Worm (Caenorhabditis elegans) whole organism, young adult: ENCODE data around the gene npp-25.

Experiments used
- B0261.1 ChIP-seq: sonication (generic microtip); optimal IDR thresholded peaks from 2 replicates; lab custom pipeline; 2016; ENCODE audit warnings: mild to moderate bottlenecking, missing genetic modification characterization, moderate library complexity, missing compliant biosample characterization
- B0336.3 ChIP-seq: fragments of 200-800 bp; sonication (Bioruptor generic); IDR thresholded peaks from 2 replicates; pipeline ENCODE4 v1.3.6; 2022; ENCODE audit warnings: missing genetic modification characterization, missing compliant biosample characterization
- D2030.7 ChIP-seq: fragments of 200-800 bp; sonication (Bioruptor generic); IDR thresholded peaks from 2 replicates; pipeline ENCODE4 v1.3.6; 2022; ENCODE audit warnings: missing genetic modification reagents, missing genetic modification characterization, missing compliant biosample characterization
- F10E7.11 ChIP-seq: sonication (generic microtip); optimal IDR thresholded peaks from 2 replicates; lab custom pipeline; 2017; ENCODE audit warnings: mild to moderate bottlenecking, missing genetic modification characterization, moderate library complexity, missing compliant biosample characterization
- F39B2.1 ChIP-seq: fragments of 200-800 bp; sonication (Bioruptor generic); IDR thresholded peaks from 2 replicates; pipeline ENCODE4 v1.3.6; 2022; ENCODE audit warnings: missing genetic modification reagents, missing genetic modification characterization, missing compliant biosample characterization
- F52B5.7 ChIP-seq: sonication (generic microtip); optimal IDR thresholded peaks from 2 replicates; lab custom pipeline; 2016; ENCODE audit warnings: mild to moderate bottlenecking, missing genetic modification characterization, missing compliant biosample characterization
- F57A8.1 ChIP-seq: fragments of 200-800 bp; sonication (Bioruptor generic); optimal IDR thresholded peaks from 2 replicates; lab custom pipeline; 2018; ENCODE audit warnings: mild to moderate bottlenecking, missing genetic modification characterization, moderate library complexity, missing compliant biosample characterization
- Y67H2A.10 ChIP-seq: fragments of 200-800 bp; sonication (Bioruptor generic); conservative IDR thresholded peaks from 2 replicates; pipeline ENCODE4 v1.3.6; 2022; ENCODE audit warnings: missing genetic modification reagents, missing genetic modification characterization, missing compliant biosample characterization
- ZK185.1 ChIP-seq: sonication (generic microtip); optimal IDR thresholded peaks from 2 replicates; lab custom pipeline; 2016; ENCODE audit warnings: mild to moderate bottlenecking, missing genetic modification characterization, missing compliant biosample characterization; ENCODE audit not compliant: poor library complexity, severe bottlenecking
- aptf-3 ChIP-seq: fragments of 200-800 bp; sonication (Bioruptor generic); IDR thresholded peaks from 2 replicates; pipeline ENCODE4 v1.3.6; 2022; ENCODE audit warnings: missing genetic modification characterization, missing compliant biosample characterization
- athp-1 ChIP-seq: sonication (generic microtip); optimal IDR thresholded peaks from 2 replicates; lab custom pipeline; 2017; ENCODE audit warnings: mild to moderate bottlenecking, missing genetic modification characterization, missing compliant biosample characterization
- attf-5 ChIP-seq: fragments of 200-800 bp; sonication (Bioruptor generic); optimal IDR thresholded peaks from 2 replicates; lab custom pipeline; 2018; ENCODE audit warnings: mild to moderate bottlenecking, missing genetic modification characterization, missing compliant biosample characterization
- cebp-1 ChIP-seq, 2 experiments: fragments of 200-800 bp in 1 of 2; sonication (Bioruptor generic) in 1 of 2; sonication (generic microtip) in 1 of 2; IDR thresholded peaks in 1 of 2; optimal IDR thresholded peaks in 1 of 2; 2 replicates each; pipeline versions ENCODE4 v1.3.6 to Lab custom; 2017 to 2022; ENCODE audit warnings: missing compliant biosample characterization in 2 of 2, missing genetic modification characterization in 2 of 2, mild to moderate bottlenecking in 1 of 2, missing genetic modification reagents in 1 of 2, moderate library complexity in 1 of 2
- cebp-2 ChIP-seq: fragments of 200-800 bp; sonication (Bioruptor generic); IDR thresholded peaks from 2 replicates; pipeline ENCODE4 v1.3.6; 2022; ENCODE audit warnings: missing genetic modification characterization, missing compliant biosample characterization
- chd-7 ChIP-seq: sonication (generic microtip); optimal IDR thresholded peaks from 2 replicates; lab custom pipeline; 2016; ENCODE audit warnings: mild to moderate bottlenecking, missing genetic modification characterization, moderate library complexity, missing compliant biosample characterization
- die-1 ChIP-seq: sonication (generic microtip); optimal IDR thresholded peaks from 2 replicates; lab custom pipeline; 2016; ENCODE audit warnings: missing genotype, mild to moderate bottlenecking, missing genetic modification characterization, missing compliant biosample characterization
- efl-1 ChIP-seq: fragments of 150-350 bp; optimal IDR thresholded peaks from 2 replicates; lab custom pipeline; 2014; ENCODE audit warnings: missing biosample characterization, missing genetic modification reagents, missing genetic modification characterization
- egl-18 ChIP-seq: fragments of 200-800 bp; sonication (Bioruptor generic); IDR thresholded peaks from 2 replicates; pipeline ENCODE4 v1.3.6; 2022; ENCODE audit warnings: missing genetic modification reagents, missing genetic modification characterization, missing compliant biosample characterization
- hlh-26 ChIP-seq: fragments of 200-800 bp; sonication (Bioruptor generic); conservative IDR thresholded peaks from 2 replicates; pipeline ENCODE4 v1.3.6; 2022; ENCODE audit warnings: missing genetic modification reagents, missing genetic modification characterization, missing compliant biosample characterization
- hsf-1 ChIP-seq: fragments of 200-800 bp; sonication (Bioruptor generic); IDR thresholded peaks from 2 replicates; pipeline ENCODE4 v1.3.6; 2022; ENCODE audit warnings: missing genetic modification reagents, missing genetic modification characterization, missing compliant biosample characterization
- let-607 ChIP-seq, 2 experiments: fragments of 200-800 bp in 1 of 2; sonication (Bioruptor generic) in 1 of 2; sonication (generic microtip) in 1 of 2; optimal IDR thresholded peaks; 2 replicates each; lab custom pipeline; 2016 to 2018; ENCODE audit warnings: mild to moderate bottlenecking in 2 of 2, missing compliant biosample characterization in 2 of 2, missing genetic modification characterization in 2 of 2, moderate library complexity in 2 of 2, missing genotype in 1 of 2
- lin-26 ChIP-seq: fragments of 200-800 bp; sonication (Bioruptor generic); IDR thresholded peaks from 2 replicates; pipeline ENCODE4 v1.3.6; 2022; ENCODE audit warnings: missing genetic modification reagents, missing genetic modification characterization, missing compliant biosample characterization
- lin-35 ChIP-seq, 3 experiments: fragments of 150-350 bp in 2 of 3; sonication (generic microtip) in 1 of 3; optimal IDR thresholded peaks; 2 replicates each; lab custom pipeline; 2014 to 2018; ENCODE audit warnings: missing biosample characterization in 3 of 3, missing genetic modification characterization in 3 of 3, missing genetic modification reagents in 3 of 3
- lsl-1 ChIP-seq: fragments of 200-800 bp; sonication (Bioruptor generic); optimal IDR thresholded peaks from 2 replicates; lab custom pipeline; 2018; ENCODE audit warnings: mild to moderate bottlenecking, missing genetic modification characterization, moderate library complexity, missing compliant biosample characterization
- madf-6 ChIP-seq: fragments of 200-800 bp; sonication (Bioruptor generic); IDR thresholded peaks from 2 replicates; pipeline ENCODE4 v1.3.6; 2022; ENCODE audit warnings: missing genetic modification reagents, missing genetic modification characterization, missing compliant biosample characterization
- madf-8 ChIP-seq: fragments of 200-800 bp; sonication (Bioruptor generic); conservative IDR thresholded peaks from 2 replicates; pipeline ENCODE4 v1.3.6; 2022; ENCODE audit warnings: missing genetic modification reagents, missing genetic modification characterization, missing compliant biosample characterization
- mcd-1 ChIP-seq: fragments of 200-800 bp; sonication (Bioruptor generic); IDR thresholded peaks from 2 replicates; pipeline ENCODE4 v1.3.6; 2022; ENCODE audit warnings: missing genetic modification reagents, missing genetic modification characterization, missing compliant biosample characterization
- nfya-2 ChIP-seq: fragments of 200-800 bp; sonication (Bioruptor generic); IDR thresholded peaks from 2 replicates; pipeline ENCODE4 v1.3.6; 2022; ENCODE audit warnings: missing genetic modification reagents, missing genetic modification characterization, missing compliant biosample characterization
- nhr-120 ChIP-seq: fragments of 200-800 bp; sonication (Bioruptor generic); IDR thresholded peaks from 2 replicates; pipeline ENCODE4 v1.3.6; 2022; ENCODE audit warnings: missing genetic modification characterization, missing compliant biosample characterization
- nhr-90 ChIP-seq: sonication (generic microtip); optimal IDR thresholded peaks from 2 replicates; lab custom pipeline; 2016; ENCODE audit warnings: missing genotype, mild to moderate bottlenecking, missing genetic modification characterization, missing compliant biosample characterization
- somi-1 ChIP-seq: fragments of 200-800 bp; sonication (Bioruptor generic); optimal IDR thresholded peaks from 2 replicates; lab custom pipeline; 2018; ENCODE audit warnings: mild to moderate bottlenecking, missing genetic modification characterization, missing compliant biosample characterization
- tlf-1 ChIP-seq: fragments of 200-800 bp; sonication (Bioruptor generic); optimal IDR thresholded peaks from 2 replicates; lab custom pipeline; 2018; ENCODE audit warnings: mild to moderate bottlenecking, missing genetic modification characterization, missing compliant biosample characterization
- xnd-1 ChIP-seq: sonication (generic microtip); optimal IDR thresholded peaks from 2 replicates; lab custom pipeline; 2016; ENCODE audit warnings: missing genotype, missing genetic modification reagents, missing genetic modification characterization, missing compliant biosample characterization
- zfh-2 ChIP-seq: fragments of 200-800 bp; sonication (Bioruptor generic); conservative IDR thresholded peaks from 2 replicates; pipeline ENCODE4 v1.3.6; 2022; ENCODE audit warnings: missing genetic modification reagents, missing genetic modification characterization, missing compliant biosample characterization
- ztf-18 ChIP-seq: sonication (generic microtip); optimal IDR thresholded peaks from 2 replicates; lab custom pipeline; 2016; ENCODE audit warnings: missing genotype, mild to moderate bottlenecking, missing genetic modification characterization, missing compliant biosample characterization
- ztf-26 ChIP-seq: sonication (generic microtip); optimal IDR thresholded peaks from 2 replicates; lab custom pipeline; 2017; ENCODE audit warnings: missing genetic modification characterization, missing compliant biosample characterization
- ztf-28 ChIP-seq: fragments of 200-800 bp; sonication (Bioruptor generic); IDR thresholded peaks from 2 replicates; pipeline ENCODE4 v1.3.6; 2022; ENCODE audit warnings: missing genetic modification reagents, missing genetic modification characterization, missing compliant biosample characterization
- ztf-3 ChIP-seq: fragments of 200-800 bp; sonication (Bioruptor generic); optimal IDR thresholded peaks from 2 replicates; lab custom pipeline; 2018; ENCODE audit warnings: mild to moderate bottlenecking, missing genetic modification characterization, missing compliant biosample characterization

npp-25 gene

DNA sequence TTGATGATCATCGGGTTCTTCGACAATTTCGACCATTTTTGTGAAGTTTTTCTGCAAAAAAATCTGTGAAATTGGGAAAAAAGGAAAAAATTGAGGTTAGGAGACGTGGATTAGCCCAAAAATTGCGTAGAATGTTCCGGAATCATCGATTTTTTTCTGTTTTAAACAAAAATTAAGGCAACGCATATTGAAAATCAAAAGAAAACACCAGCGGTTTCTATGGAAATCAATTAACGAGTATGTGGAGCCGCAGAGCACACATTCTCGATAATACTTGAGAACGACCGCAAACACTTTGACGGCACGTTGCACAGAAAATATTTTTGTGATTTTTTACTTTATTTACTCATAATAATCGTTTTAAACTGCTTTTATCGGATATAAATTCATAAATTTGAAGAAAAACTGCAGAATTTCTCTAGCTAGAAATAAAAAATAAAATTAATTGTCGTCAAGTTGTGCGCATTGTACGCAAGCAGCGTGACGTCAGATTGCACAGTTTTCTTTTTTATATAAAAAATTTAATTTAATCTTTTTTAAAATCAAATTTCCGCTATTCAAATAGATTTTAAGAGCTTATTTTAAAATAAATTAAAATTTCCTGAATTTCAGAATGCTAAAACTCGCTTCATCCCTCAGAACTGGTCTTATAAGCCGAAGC, at the start of gene npp-25, which contains the start of gene mrps-10:
TSS of gene npp-25 (minus strand) at position 51 of the 661 bp plus-strand sequence.
TSS of gene mrps-10 (plus strand) at position 611 of the 661 bp plus-strand sequence.
- peak; percentile 43 for TF ChIP-seq ztf-18 (tag; lab: Kevin White, UChicago)
- TF ChIP-seq lin-35 (GFP tag; optimal IDR thresholded peaks at IDR 0.05; lab: Kevin White, UChicago), result peak in 1 of 3 experiments; percentile 2
- TF ChIP-seq F52B5.7 (tag; lab: Kevin White, UChicago), result no peak
- no peak for TF ChIP-seq somi-1 (GFP tag; lab: Kevin White, UChicago)
- TF ChIP-seq lsl-1 (GFP tag; lab: Kevin White, UChicago), result peak; percentile 8
- peak; percentile 13 for TF ChIP-seq attf-5 (GFP tag; lab: Kevin White, UChicago)

DNA sequence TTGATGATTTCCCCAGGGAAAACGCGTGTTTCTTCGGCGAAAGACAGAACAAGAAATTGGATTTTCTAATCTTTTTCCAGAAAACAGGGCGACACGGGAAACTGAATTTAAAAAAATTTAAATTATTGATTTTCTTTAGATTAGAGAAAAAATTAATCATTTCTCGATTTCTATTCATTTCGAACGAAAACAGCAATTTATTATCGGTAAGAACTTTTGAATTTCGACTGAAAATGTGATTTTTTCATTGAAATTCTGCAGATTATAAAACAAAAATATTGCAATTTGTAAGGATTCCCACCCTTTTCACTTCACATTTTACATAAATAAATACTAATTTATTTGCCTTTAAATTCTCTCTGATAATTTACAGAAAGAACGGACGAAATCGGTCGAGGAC, 46.6 kb upstream of the npp-25 start, which contains the start of gene bckd-1A:
TSS of gene bckd-1A (minus strand) at position 101 of the 400 bp plus-strand sequence.
- TF ChIP-seq nhr-120 (GFP tag; lab: Robert Waterston, UW), result no peak
- no peak for TF ChIP-seq ztf-28 (GFP tag; lab: Robert Waterston, UW)
- TF ChIP-seq chd-7 (tag; lab: Kevin White, UChicago), result no peak
- no peak for TF ChIP-seq ztf-26 (tag; lab: Kevin White, UChicago)
- TF ChIP-seq, all 124 proteins: peak for 0

ce11 chrIII:12971828-12972379, 46.1 kb upstream of the npp-25 start:
- TF ChIP-seq lsl-1 (GFP tag; lab: Kevin White, UChicago) (peak; percentile 66), madf-6 (GFP tag; lab: Robert Waterston, UW) (peak; percentile 47), lin-26 (no peak), somi-1 (GFP tag; lab: Kevin White, UChicago) (no peak), madf-8 (GFP tag; lab: Robert Waterston, UW) (peak; percentile 44), let-607 (tag; optimal IDR thresholded peaks at IDR 0.05; lab: Kevin White, UChicago) (peak in 1 of 2 experiments; percentile 15), mcd-1 (no peak), hlh-26 (no peak), F57A8.1 (GFP tag; lab: Kevin White, UChicago) (no peak)
- TF ChIP-seq, all 124 proteins: peak for 4

DNA sequence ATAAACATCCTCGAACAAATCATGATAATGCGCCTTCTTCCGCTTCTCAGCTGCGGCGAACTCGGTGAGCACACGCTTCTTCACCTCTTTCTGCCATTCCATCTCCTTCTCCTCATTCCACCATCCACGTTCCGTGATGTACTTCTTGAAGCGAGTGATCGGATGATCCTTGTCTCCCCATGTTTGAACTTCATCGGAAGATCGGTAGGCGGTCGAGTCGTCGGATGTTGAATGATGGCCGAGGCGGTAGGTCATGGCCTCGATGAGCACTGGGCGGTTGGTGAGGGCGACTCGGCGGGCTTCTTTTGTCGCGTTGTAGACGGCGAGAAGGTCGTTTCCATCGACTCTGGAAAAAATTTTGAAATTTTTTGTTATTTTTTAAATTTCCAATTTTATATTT, 42.5 kb upstream of the npp-25 start:
- TF ChIP-seq cebp-2 (GFP tag; lab: Robert Waterston, UW) (no peak), zfh-2 (peak; percentile 62), F39B2.1 (no peak), F10E7.11 (tag; lab: Kevin White, UChicago) (no peak)

ce11 chrIII:12967437-12968043, 41.7 kb upstream of the npp-25 start:
- TF ChIP-seq D2030.7 (GFP tag; lab: Robert Waterston, UW), result 0 out of 2 replicates have a peak, but pooled peaks have one; percentile 29
- peak; percentile 80 for TF ChIP-seq xnd-1
- TF ChIP-seq ztf-3 (GFP tag; lab: Kevin White, UChicago), result no peak
- TF ChIP-seq B0261.1, result no peak
- TF ChIP-seq die-1, result no peak
- no peak for TF ChIP-seq hsf-1 (GFP tag; lab: Robert Waterston, UW)
- TF ChIP-seq ztf-28 (GFP tag; lab: Robert Waterston, UW), result no peak
- TF ChIP-seq B0336.3 (GFP tag; lab: Robert Waterston, UW), result no peak
- TF ChIP-seq cebp-2 (GFP tag; lab: Robert Waterston, UW), result no peak
- TF ChIP-seq nhr-90, result no peak
- TF ChIP-seq ZK185.1 (tag; lab: Kevin White, UChicago), result no peak
- TF ChIP-seq athp-1, result peak; percentile 2
- no peak for TF ChIP-seq Y67H2A.10
- no peak for TF ChIP-seq nfya-2 (GFP tag; lab: Robert Waterston, UW)
- no peak for TF ChIP-seq cebp-1 (GFP tag; IDR thresholded peaks at IDR 0.05; lab: Robert Waterston, UW)
- no peak for TF ChIP-seq cebp-1 (tag; optimal IDR thresholded peaks at IDR 0.05; lab: Kevin White, UChicago)
- TF ChIP-seq egl-18 (GFP tag; lab: Robert Waterston, UW), result no peak
- peak; percentile 58 for TF ChIP-seq madf-8 (GFP tag; lab: Robert Waterston, UW)
- no peak for TF ChIP-seq aptf-3 (GFP tag; lab: Robert Waterston, UW)
- TF ChIP-seq tlf-1, result no peak
- no peak for TF ChIP-seq efl-1 (GFP tag; lab: Kevin White, UChicago)
